Worm (Caenorhabditis elegans): Measurements from ENCODE around the gene pxmp-4.

DNA sequence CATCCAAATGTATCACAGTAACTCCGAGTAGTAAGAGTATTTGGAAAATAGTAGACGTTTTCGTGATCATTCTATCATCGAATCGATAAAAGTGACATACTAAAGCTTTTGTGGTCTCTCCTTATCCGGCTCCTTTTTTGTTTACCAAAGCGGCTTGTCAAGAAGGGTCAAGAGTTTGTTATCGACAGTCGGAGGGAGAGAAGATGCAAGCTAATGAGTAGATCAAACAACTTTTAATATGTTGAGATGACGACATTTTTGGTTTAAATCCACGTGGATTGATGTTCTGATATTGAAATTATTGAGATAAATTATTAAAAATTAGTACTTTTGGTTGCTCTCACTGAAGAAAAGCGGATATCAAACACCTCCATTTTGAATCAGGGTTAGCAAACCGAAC is 45.6 kb downstream of the pxmp-4 start, which contains the start of gene T21D12.7:
- TF ChIP-seq ztf-29 (GFP tag; IDR thresholded peaks at IDR 0.05) (no peak), cog-1 (tag; optimal IDR thresholded peaks at IDR 0.05) (no peak), flt-1 (GFP tag; IDR thresholded peaks at IDR 0.05) (no peak), T22C8.4 (GFP tag; IDR thresholded peaks at IDR 0.05) (no peak), med-1 (GFP tag; optimal IDR thresholded peaks at IDR 0.05; ENCODE audit: insufficient read depth) (no peak), ref-1 (GFP tag; conservative IDR thresholded peaks at IDR 0.05) (no peak)

Data from whole organism, midembryonic.